Fruit fly (Drosophila melanogaster) whole organism, adult: ENCODE results near the gene CG9018.

Experiments
- CG11617 ChIP-seq: fragments of 200-800 bp; sonication (Bioruptor generic); optimal IDR thresholded peaks from 2 replicates; lab custom pipeline; 2017; ENCODE audit warnings: mild to moderate bottlenecking, missing biosample characterization, missing genetic modification reagents, missing genetic modification characterization
- CG12768 ChIP-seq: fragments of 200-800 bp; sonication (Bioruptor generic); optimal IDR thresholded peaks from 2 replicates; lab custom pipeline; 2017; ENCODE audit warnings: missing biosample characterization, missing genetic modification characterization, mild to moderate bottlenecking, moderate library complexity, missing genetic modification reagents
- CG1620 ChIP-seq: fragments of 200-800 bp; sonication (Bioruptor generic); optimal IDR thresholded peaks from 2 replicates; lab custom pipeline; 2016; ENCODE audit warnings: missing biosample characterization, missing genetic modification characterization
- CG33017 ChIP-seq: fragments of 200-800 bp; sonication (Bioruptor generic); optimal IDR thresholded peaks from 2 replicates; lab custom pipeline; 2018; ENCODE audit warnings: missing biosample characterization, mild to moderate bottlenecking, missing genetic modification characterization, moderate library complexity
- CG7045 ChIP-seq: fragments of 200-800 bp; sonication (Bioruptor generic); optimal IDR thresholded peaks from 2 replicates; lab custom pipeline; 2017; ENCODE audit warnings: missing biosample characterization, mild to moderate bottlenecking, missing genetic modification characterization
- Mnt ChIP-seq: fragments of 200-800 bp; sonication (Bioruptor generic); optimal IDR thresholded peaks from 2 replicates; lab custom pipeline; 2016; ENCODE audit warnings: missing biosample characterization, mild to moderate bottlenecking, missing genetic modification characterization
- ovo ChIP-seq: fragments of 200-800 bp; sonication (Bioruptor generic); optimal IDR thresholded peaks from 2 replicates; lab custom pipeline; 2016; ENCODE audit warnings: missing biosample characterization, missing genetic modification characterization
- toe ChIP-seq: fragments of 200-800 bp; sonication (Bioruptor generic); optimal IDR thresholded peaks from 2 replicates; lab custom pipeline; 2016; ENCODE audit warnings: missing biosample characterization, missing genetic modification characterization

DNA sequence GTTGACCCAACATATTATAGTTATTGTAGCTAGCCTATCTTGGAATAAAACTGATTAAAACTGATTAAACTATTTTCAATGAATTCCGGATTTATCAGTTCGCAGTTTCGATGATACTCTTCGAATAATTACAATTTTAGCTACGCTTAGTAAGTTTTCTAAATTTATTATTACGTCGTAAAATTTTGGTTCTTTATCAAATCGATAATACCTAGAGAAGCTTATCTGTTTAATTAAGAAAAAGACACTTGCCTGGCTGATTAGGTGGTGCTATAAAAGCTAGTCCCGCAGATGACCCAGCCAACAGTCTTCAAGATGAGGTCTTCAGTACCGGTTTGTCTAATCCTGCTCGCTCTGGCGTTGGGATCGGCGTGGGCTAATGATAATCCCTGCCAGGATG, 31.6 kb upstream of the CG9018 start, which contains the start of gene CG32302:
- TF ChIP-seq ovo (no peak), CG12768 (GFP tag; lab: Kevin White, UChicago) (no peak), toe (no peak), CG1620 (GFP tag; lab: Kevin White, UChicago) (no peak), Mnt (no peak), CG7045 (no peak), CG33017 (no peak), CG11617 (GFP tag; lab: Kevin White, UChicago) (no peak)
